Fruit fly (Drosophila melanogaster): ENCODE results near the gene CG6230.
A peak's percentile ranks its signal among the peaks of the same experiment; 100 is the strongest.

CG6230 gene

DNA sequence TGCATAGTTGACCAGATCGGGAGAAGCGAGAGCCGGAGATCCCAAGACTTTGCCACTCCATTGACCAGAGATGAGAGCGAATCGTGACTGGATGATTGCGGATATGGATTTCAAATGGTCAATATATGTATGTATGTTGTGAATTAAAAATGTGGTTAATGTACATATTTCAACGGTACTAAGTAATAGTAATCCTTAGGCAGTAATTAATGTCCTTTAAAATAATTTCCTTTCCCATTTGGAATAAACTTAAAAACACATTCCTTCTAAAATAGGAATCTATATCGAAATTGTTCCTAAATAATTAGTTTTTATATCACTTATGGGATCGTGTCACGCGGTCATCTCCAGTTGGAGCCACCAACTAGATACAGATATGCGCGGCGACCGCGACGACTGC lies 46.2 kb downstream of the CG6230 start:
- TF ChIP-seq CG32121 (GFP tag; IDR thresholded peaks at IDR 0.05), result no peak
- TF ChIP-seq EcR (GFP tag; optimal IDR thresholded peaks at IDR 0.05), result no peak
- no peak for TF ChIP-seq Ets98B (GFP tag; IDR thresholded peaks at IDR 0.05)
- peak; percentile 54 for TF ChIP-seq CG34367 (tag; optimal IDR thresholded peaks at IDR 0.05)
- TF ChIP-seq Pif1A (GFP tag; optimal IDR thresholded peaks at IDR 0.05), result peak; percentile 8
- no peak for TF ChIP-seq CG13204 (GFP tag; optimal IDR thresholded peaks at IDR 0.05)
- peak; percentile 59 for TF ChIP-seq CG15710 (tag; optimal IDR thresholded peaks at IDR 0.05)
- TF ChIP-seq CG8159 (tag; optimal IDR thresholded peaks at IDR 0.05), result peak; percentile 48
- peak; percentile 9 for TF ChIP-seq CG17806 (tag; optimal IDR thresholded peaks at IDR 0.05)
- TF ChIP-seq CG9948 (tag; optimal IDR thresholded peaks at IDR 0.05), result peak; percentile 50
- TF ChIP-seq CG10348 (GFP tag; IDR thresholded peaks at IDR 0.05), result no peak
- TF ChIP-seq CG12605 (GFP tag; IDR thresholded peaks at IDR 0.05), result no peak
- no peak for TF ChIP-seq D1 (tag; optimal IDR thresholded peaks at IDR 0.05)
- TF ChIP-seq Pif1B (GFP tag; optimal IDR thresholded peaks at IDR 0.05), result no peak
- TF ChIP-seq CG8301 (tag; optimal IDR thresholded peaks at IDR 0.05), result peak; percentile 62
- TF ChIP-seq rn (GFP tag; IDR thresholded peaks at IDR 0.05), result no peak
- TF ChIP-seq CG14655 (GFP tag; optimal IDR thresholded peaks at IDR 0.05), result peak; percentile 58
- no peak for TF ChIP-seq fd96Ca (GFP tag; IDR thresholded peaks at IDR 0.05)

DNA sequence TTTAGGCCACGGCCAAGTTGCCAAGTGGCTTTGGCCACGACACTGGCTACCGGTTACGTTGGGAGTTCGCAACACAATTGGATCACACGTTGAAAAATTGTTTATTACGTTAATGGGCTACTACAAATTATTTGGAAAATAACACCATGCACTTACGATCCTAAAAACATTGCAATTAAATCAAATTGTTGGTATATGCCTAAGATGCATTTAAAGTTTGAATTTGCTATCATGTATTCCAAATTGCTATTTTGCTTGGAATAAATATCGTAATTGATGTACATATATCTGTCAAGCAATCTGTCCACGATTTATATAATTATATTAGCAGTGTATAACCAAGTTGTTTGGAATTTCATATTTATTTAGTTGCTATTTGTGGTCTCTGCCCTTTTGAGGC lies 47.2 kb downstream of the CG6230 start:
- TF ChIP-seq CG17806 (tag; optimal IDR thresholded peaks at IDR 0.05), result peak; percentile 40
- TF ChIP-seq CG13204 (GFP tag; optimal IDR thresholded peaks at IDR 0.05), result no peak
- peak; percentile 33 for TF ChIP-seq CG34367 (tag; optimal IDR thresholded peaks at IDR 0.05)
- peak; percentile 21 for TF ChIP-seq CG15710 (tag; optimal IDR thresholded peaks at IDR 0.05)
- no peak for TF ChIP-seq fd96Ca (GFP tag; IDR thresholded peaks at IDR 0.05)
- TF ChIP-seq CG8301 (tag; optimal IDR thresholded peaks at IDR 0.05), result peak; percentile 55
- TF ChIP-seq CG14655 (GFP tag; optimal IDR thresholded peaks at IDR 0.05), result peak; percentile 66
- no peak for TF ChIP-seq Pif1B (GFP tag; optimal IDR thresholded peaks at IDR 0.05)
- TF ChIP-seq rn (GFP tag; IDR thresholded peaks at IDR 0.05), result no peak
- peak; percentile 56 for TF ChIP-seq CG9948 (tag; optimal IDR thresholded peaks at IDR 0.05)
- peak; percentile 15 for TF ChIP-seq CG8159 (tag; optimal IDR thresholded peaks at IDR 0.05)
- TF ChIP-seq Snoo (tag; optimal IDR thresholded peaks at IDR 0.05), result no peak
- TF ChIP-seq CG12605 (GFP tag; IDR thresholded peaks at IDR 0.05), result no peak
- no peak for TF ChIP-seq Ets98B (GFP tag; IDR thresholded peaks at IDR 0.05)

- TF ChIP-seq CG4496 (GFP tag; IDR thresholded peaks at IDR 0.05) (peak; percentile 68; the same call in 2 of the 3 replicates), Pif1B (GFP tag; optimal IDR thresholded peaks at IDR 0.05) (peak; percentile 71), gl (tag; optimal IDR thresholded peaks at IDR 0.05) (peak; percentile 57), CG8159 (tag; optimal IDR thresholded peaks at IDR 0.05) (peak; percentile 78), Snoo (tag; optimal IDR thresholded peaks at IDR 0.05) (peak; percentile 23), CG10348 (GFP tag; IDR thresholded peaks at IDR 0.05) (no peak), CG15710 (tag; optimal IDR thresholded peaks at IDR 0.05) (peak; percentile 78), Pif1A (GFP tag; optimal IDR thresholded peaks at IDR 0.05) (peak; percentile 82), CG13204 (GFP tag; optimal IDR thresholded peaks at IDR 0.05) (peak; percentile 23), rn (GFP tag; IDR thresholded peaks at IDR 0.05) (no peak), CG32121 (GFP tag; IDR thresholded peaks at IDR 0.05) (no peak), CG8301 (tag; optimal IDR thresholded peaks at IDR 0.05) (peak; percentile 67), CG34367 (tag; optimal IDR thresholded peaks at IDR 0.05) (peak; percentile 75), fd96Ca (GFP tag; IDR thresholded peaks at IDR 0.05) (peak; percentile 61; the same call in 2 of the 3 replicates), EcR (GFP tag; optimal IDR thresholded peaks at IDR 0.05) (peak; percentile 63), CG12605 (GFP tag; IDR thresholded peaks at IDR 0.05) (no peak), CG9948 (tag; optimal IDR thresholded peaks at IDR 0.05) (peak; percentile 79), CG17806 (tag; optimal IDR thresholded peaks at IDR 0.05) (peak; percentile 81), D1 (tag; optimal IDR thresholded peaks at IDR 0.05) (peak; percentile 35), Ets98B (GFP tag; IDR thresholded peaks at IDR 0.05) (no peak), CG14655 (GFP tag; optimal IDR thresholded peaks at IDR 0.05) (peak; percentile 76)
Observed at dm6 chr2L:11072250-11072649, 47.9 kb downstream of the CG6230 start.

DNA sequence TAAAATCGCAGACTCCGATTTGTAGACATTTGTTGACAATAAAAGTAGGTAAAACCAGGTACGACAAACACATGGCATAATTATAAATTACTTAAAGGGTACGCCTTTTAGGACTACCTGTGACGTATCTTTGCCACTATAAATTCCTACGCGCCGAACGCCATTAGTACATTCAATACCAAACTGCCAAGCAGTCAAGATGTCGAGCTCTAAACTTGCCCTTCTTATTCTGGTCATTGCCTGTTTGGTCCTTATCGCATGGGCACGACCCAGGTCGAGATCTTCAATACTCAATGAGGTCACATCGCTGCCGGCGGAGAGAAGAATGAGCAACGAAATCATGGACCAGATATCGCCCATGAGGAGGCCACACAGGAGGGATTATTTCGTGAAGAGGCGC lies 49.3 kb downstream of the CG6230 start, which contains the start of gene CG14915:
CG14915 (plus strand) TSS at position 166 of the 400 bp plus-strand sequence.
- no peak for TF ChIP-seq CG32121 (GFP tag; IDR thresholded peaks at IDR 0.05)
- TF ChIP-seq Pif1A (GFP tag; optimal IDR thresholded peaks at IDR 0.05), result no peak
- no peak for TF ChIP-seq D1 (tag; optimal IDR thresholded peaks at IDR 0.05)
- TF ChIP-seq fd96Ca (GFP tag; IDR thresholded peaks at IDR 0.05), result no peak
- no peak for TF ChIP-seq CG10348 (GFP tag; IDR thresholded peaks at IDR 0.05)
- no peak for TF ChIP-seq CG14655 (GFP tag; optimal IDR thresholded peaks at IDR 0.05)
- TF ChIP-seq CG8159 (tag; optimal IDR thresholded peaks at IDR 0.05), result no peak
- no peak for TF ChIP-seq CG15710 (tag; optimal IDR thresholded peaks at IDR 0.05)
- TF ChIP-seq Ets98B (GFP tag; IDR thresholded peaks at IDR 0.05), result no peak
- no peak for TF ChIP-seq rn (GFP tag; IDR thresholded peaks at IDR 0.05)
- TF ChIP-seq CG8301 (tag; optimal IDR thresholded peaks at IDR 0.05), result no peak
- TF ChIP-seq EcR (GFP tag; optimal IDR thresholded peaks at IDR 0.05), result no peak
- TF ChIP-seq CG13204 (GFP tag; optimal IDR thresholded peaks at IDR 0.05), result no peak

DNA sequence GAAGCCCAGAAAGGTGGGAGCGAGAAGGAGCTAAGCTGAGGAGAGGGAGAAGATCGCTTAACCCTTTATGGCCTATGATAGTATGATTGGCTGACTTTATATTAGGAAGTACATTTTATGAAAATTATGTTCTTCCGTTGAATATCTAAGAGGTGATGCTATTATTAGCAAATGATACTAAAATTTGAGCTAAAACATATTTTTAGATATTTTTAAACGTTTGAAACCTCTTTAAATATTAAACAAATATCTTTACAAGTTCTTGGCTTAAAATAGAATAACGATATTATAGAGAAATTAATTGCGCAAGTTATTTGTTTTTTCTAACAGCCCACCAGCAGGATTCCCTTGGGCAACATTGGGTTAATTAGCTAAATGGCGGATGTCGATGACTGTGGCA lies 50.6 kb downstream of the CG6230 start:
- peak; percentile 85 for TF ChIP-seq CG8159 (tag; optimal IDR thresholded peaks at IDR 0.05)
- peak; percentile 77 for TF ChIP-seq CG34367 (tag; optimal IDR thresholded peaks at IDR 0.05)
- peak; percentile 77 for TF ChIP-seq CG17806 (tag; optimal IDR thresholded peaks at IDR 0.05)
- TF ChIP-seq CG12605 (GFP tag; IDR thresholded peaks at IDR 0.05), result no peak
- peak; percentile 62 for TF ChIP-seq Pif1A (GFP tag; optimal IDR thresholded peaks at IDR 0.05)
- no peak for TF ChIP-seq fd96Ca (GFP tag; IDR thresholded peaks at IDR 0.05)
- no peak for TF ChIP-seq CG32121 (GFP tag; IDR thresholded peaks at IDR 0.05)
- no peak for TF ChIP-seq rn (GFP tag; IDR thresholded peaks at IDR 0.05)
- TF ChIP-seq EcR (GFP tag; optimal IDR thresholded peaks at IDR 0.05), result no peak
- peak; percentile 55 for TF ChIP-seq D1 (tag; optimal IDR thresholded peaks at IDR 0.05)
- TF ChIP-seq CG8301 (tag; optimal IDR thresholded peaks at IDR 0.05), result peak; percentile 76
- TF ChIP-seq CG9948 (tag; optimal IDR thresholded peaks at IDR 0.05), result peak; percentile 86
- TF ChIP-seq CG14655 (GFP tag; optimal IDR thresholded peaks at IDR 0.05), result peak; percentile 88
- no peak for TF ChIP-seq Snoo (tag; optimal IDR thresholded peaks at IDR 0.05)
- TF ChIP-seq gl (tag; optimal IDR thresholded peaks at IDR 0.05), result peak; percentile 42
- TF ChIP-seq Pif1B (GFP tag; optimal IDR thresholded peaks at IDR 0.05), result peak; percentile 32
- peak; percentile 80 for TF ChIP-seq CG15710 (tag; optimal IDR thresholded peaks at IDR 0.05)

All from whole organism, pupa.